Fruit fly (Drosophila melanogaster): Measurements from ENCODE around the gene PH4alphaEFB.

DNA sequence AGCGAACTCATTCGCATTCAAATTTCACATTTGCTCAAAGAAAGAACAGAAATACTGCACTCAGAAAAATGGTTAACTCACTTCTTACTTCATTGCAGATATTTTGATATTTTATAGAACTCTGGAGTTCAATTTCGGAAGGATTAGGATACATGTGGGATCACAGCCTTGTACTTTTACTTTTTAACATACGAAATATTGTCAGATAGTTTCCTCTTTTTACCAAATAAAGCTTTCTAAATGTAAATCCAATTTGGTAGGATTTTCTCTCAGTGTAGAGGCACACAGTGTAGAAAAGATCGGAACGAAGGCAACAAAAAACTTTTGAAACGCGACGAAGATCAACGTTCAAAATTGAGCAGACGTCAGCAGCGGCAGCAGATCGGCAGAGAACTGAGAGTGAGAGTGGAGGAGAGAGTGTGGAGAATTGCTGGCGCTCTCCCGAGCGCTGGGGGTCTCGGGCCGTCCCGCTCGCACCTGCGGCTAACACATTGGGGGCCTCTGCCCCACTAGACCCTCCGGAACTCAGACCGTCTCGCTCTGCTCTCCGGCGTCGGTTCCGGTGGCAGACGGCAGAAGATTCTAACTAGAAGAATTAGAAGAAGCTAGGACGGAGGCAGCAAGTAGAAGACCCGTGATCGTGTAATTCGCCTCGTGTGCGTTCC, 66.3 kb downstream of the PH4alphaEFB start, which contains the start of gene tmod:
- no peak for TF ChIP-seq insv (optimal IDR thresholded peaks at IDR 0.05)
- TF ChIP-seq ttk (optimal IDR thresholded peaks at IDR 0.05): no peak
- no peak for TF ChIP-seq psq (optimal IDR thresholded peaks at IDR 0.05)
- no peak for TF ChIP-seq Myc (optimal IDR thresholded peaks at IDR 0.05)

Measured in Kc167 (cell line).